Worm (Caenorhabditis elegans) whole organism, L2 larva: Measurements from ENCODE around the gene ttr-29.

ENCODE experiments used
- F13H6.1 ChIP-seq: sonication (generic microtip); optimal IDR thresholded peaks from 2 replicates; lab custom pipeline; 2016; ENCODE audit warnings: missing genetic modification characterization, missing compliant biosample characterization
- ZK546.5 ChIP-seq: sonication (generic microtip); optimal IDR thresholded peaks from 2 replicates; lab custom pipeline; 2017; ENCODE audit warnings: missing biosample characterization, missing genetic modification characterization
- alr-1 ChIP-seq: fragments of 150-350 bp; optimal IDR thresholded peaks from 2 replicates; lab custom pipeline; 2014; ENCODE audit warnings: missing biosample characterization, missing genetic modification characterization
- ama-1 ChIP-seq: fragments of 150-350 bp; optimal IDR thresholded peaks from 2 replicates; lab custom pipeline; 2018; ENCODE audit warnings: inconsistent platforms
- blmp-1 ChIP-seq: sonication (generic microtip); optimal IDR thresholded peaks from 2 replicates; lab custom pipeline; 2017; ENCODE audit warnings: missing genetic modification characterization, mild to moderate bottlenecking, missing compliant biosample characterization, antibody characterized with exemption, moderate library complexity; ENCODE audit not compliant: insufficient read depth
- ceh-16 ChIP-seq: fragments of 150-350 bp; optimal IDR thresholded peaks from 2 replicates; lab custom pipeline; 2014; ENCODE audit warnings: missing biosample characterization, missing genetic modification characterization
- ceh-82 ChIP-seq: fragments of 150-350 bp; optimal IDR thresholded peaks from 2 replicates; lab custom pipeline; 2014; ENCODE audit warnings: missing biosample characterization, missing genetic modification characterization
- crh-2 ChIP-seq: sonication (generic microtip); optimal IDR thresholded peaks from 2 replicates; lab custom pipeline; 2017; ENCODE audit warnings: missing biosample characterization, missing genetic modification characterization
- dmd-4 ChIP-seq: sonication (generic microtip); optimal IDR thresholded peaks from 2 replicates; lab custom pipeline; 2017; ENCODE audit warnings: missing biosample characterization, missing genetic modification characterization
- egl-27 ChIP-seq: sonication (generic microtip); optimal IDR thresholded peaks from 3 replicates; lab custom pipeline; 2017; ENCODE audit warnings: missing biosample characterization, missing genetic modification reagents, missing genetic modification characterization
- fos-1 ChIP-seq: fragments of 150-350 bp; optimal IDR thresholded peaks from 2 replicates; lab custom pipeline; 2014; ENCODE audit warnings: missing biosample characterization, missing genetic modification characterization
- gmeb-1 ChIP-seq: fragments of 150-350 bp; optimal IDR thresholded peaks from 2 replicates; lab custom pipeline; 2014; ENCODE audit warnings: missing biosample characterization, missing genetic modification characterization
- lin-11 ChIP-seq: fragments of 150-350 bp; sonication (generic microtip); optimal IDR thresholded peaks from 2 replicates; lab custom pipeline; 2014; ENCODE audit warnings: missing biosample characterization, missing genetic modification characterization, inconsistent platforms, mixed read lengths
- lin-39 ChIP-seq: fragments of 150-350 bp; optimal IDR thresholded peaks from 2 replicates; lab custom pipeline; 2014; ENCODE audit warnings: missing biosample characterization, missing genetic modification reagents, missing genetic modification characterization
- mbf-1 ChIP-seq: sonication (generic microtip); optimal IDR thresholded peaks from 2 replicates; lab custom pipeline; 2017; ENCODE audit warnings: missing biosample characterization, missing genetic modification characterization
- nhr-11 ChIP-seq: fragments of 150-350 bp; optimal IDR thresholded peaks from 2 replicates; lab custom pipeline; 2014; ENCODE audit warnings: missing biosample characterization, missing genetic modification characterization
- nhr-129 ChIP-seq: fragments of 150-350 bp; optimal IDR thresholded peaks from 2 replicates; lab custom pipeline; 2014; ENCODE audit warnings: missing biosample characterization, missing genetic modification characterization
- nhr-21 ChIP-seq: fragments of 150-350 bp; optimal IDR thresholded peaks from 2 replicates; lab custom pipeline; 2014; ENCODE audit warnings: missing biosample characterization, missing genetic modification characterization
- nhr-23 ChIP-seq: fragments of 150-350 bp; optimal IDR thresholded peaks from 2 replicates; lab custom pipeline; 2014; ENCODE audit warnings: missing biosample characterization, missing genetic modification reagents, missing genetic modification characterization
- nhr-237 ChIP-seq: fragments of 150-350 bp; optimal IDR thresholded peaks from 2 replicates; lab custom pipeline; 2014; ENCODE audit warnings: missing biosample characterization, missing genetic modification characterization
- nhr-25 ChIP-seq: fragments of 150-350 bp; sonication (generic microtip); optimal IDR thresholded peaks from 3 replicates; lab custom pipeline; 2014; ENCODE audit warnings: missing biosample characterization, missing genetic modification characterization
- peb-1 ChIP-seq: fragments of 150-350 bp; optimal IDR thresholded peaks from 2 replicates; lab custom pipeline; 2014; ENCODE audit warnings: missing biosample characterization, missing genetic modification characterization
- sem-4 ChIP-seq: fragments of 150-350 bp; optimal IDR thresholded peaks from 2 replicates; lab custom pipeline; 2014; ENCODE audit warnings: missing biosample characterization, missing genetic modification reagents, missing genetic modification characterization
- skn-1 ChIP-seq: sonication (generic microtip); optimal IDR thresholded peaks from 2 replicates; lab custom pipeline; 2017; ENCODE audit warnings: missing biosample characterization, missing genetic modification characterization
- sma-3 ChIP-seq: sonication (generic microtip); optimal IDR thresholded peaks from 2 replicates; lab custom pipeline; 2016; ENCODE audit warnings: missing genetic modification reagents, missing genetic modification characterization, missing compliant biosample characterization
- sma-9 ChIP-seq, 2 experiments: fragments of 150-350 bp in 1 of 2; sonication (generic microtip) in 1 of 2; optimal IDR thresholded peaks; 2 replicates each; lab custom pipeline; 2014 to 2016; ENCODE audit warnings: missing genetic modification characterization in 2 of 2, mild to moderate bottlenecking in 1 of 2, missing biosample characterization in 1 of 2, missing compliant biosample characterization in 1 of 2, missing genetic modification reagents in 1 of 2, moderate library complexity in 1 of 2
- unc-55 ChIP-seq: fragments of 150-350 bp; sonication (generic microtip); optimal IDR thresholded peaks from 3 replicates; lab custom pipeline; 2014; ENCODE audit warnings: missing biosample characterization, missing genetic modification reagents, missing genetic modification characterization
- zag-1 ChIP-seq: fragments of 150-350 bp; optimal IDR thresholded peaks from 2 replicates; lab custom pipeline; 2014; ENCODE audit warnings: missing biosample characterization, missing genetic modification characterization
- ztf-11 ChIP-seq: sonication (generic microtip); optimal IDR thresholded peaks from 2 replicates; lab custom pipeline; 2017; ENCODE audit warnings: missing biosample characterization, missing genetic modification characterization

Gene ttr-29

DNA sequence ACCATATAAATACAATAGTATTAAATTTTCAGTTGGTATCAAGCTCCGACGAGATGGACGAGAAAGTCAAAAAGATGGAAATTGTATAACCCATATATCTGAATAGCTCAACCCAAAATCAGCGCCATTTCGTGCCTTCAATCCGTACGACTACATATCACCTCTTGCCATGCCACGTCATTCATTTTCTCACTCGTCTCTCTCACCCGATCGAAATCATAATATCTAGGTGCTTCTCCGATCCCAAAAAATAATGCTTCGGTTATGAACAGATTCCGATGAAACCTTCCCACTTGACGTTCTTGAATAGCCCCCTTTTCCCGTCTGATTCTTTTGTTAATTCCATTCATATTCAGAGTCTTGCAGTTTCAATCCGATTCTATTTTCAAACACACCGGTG, 25.2 kb downstream of the ttr-29 start:
- TF ChIP-seq nhr-25 (tag; lab: Kevin White, UChicago) (no peak), lin-39 (no peak), dmd-4 (tag; lab: Kevin White, UChicago) (no peak), mbf-1 (tag; lab: Kevin White, UChicago) (no peak), zag-1 (tag; lab: Kevin White, UChicago) (no peak), nhr-11 (tag; lab: Kevin White, UChicago) (no peak)

- TF ChIP-seq gmeb-1 (tag; lab: Kevin White, UChicago): no peak
- TF ChIP-seq ama-1: no peak
- peak; percentile 14 for TF ChIP-seq nhr-21 (tag; lab: Kevin White, UChicago)
- TF ChIP-seq ceh-82 (tag; lab: Kevin White, UChicago): no peak
- TF ChIP-seq nhr-237: no peak
- no peak for TF ChIP-seq nhr-129
- TF ChIP-seq sma-9 (GFP tag; optimal IDR thresholded peaks at IDR 0.05; lab: Kevin White, UChicago): no peak
- no peak for TF ChIP-seq sma-9 (tag; optimal IDR thresholded peaks at IDR 0.05; lab: Kevin White, UChicago)
- TF ChIP-seq peb-1: no peak
Observed at ce11 chrV:12879349-12879748, 27.3 kb downstream of the ttr-29 start.

- TF ChIP-seq fos-1 (tag; lab: Kevin White, UChicago) (peak; percentile 28), nhr-237 (no peak)
- TF ChIP-seq, all 48 proteins: peak for 1
Observed at ce11 chrV:12877579-12877978, 29.1 kb downstream of the ttr-29 start.

- TF ChIP-seq ceh-82 (tag; lab: Kevin White, UChicago) (no peak), ceh-16 (tag; lab: Kevin White, UChicago) (no peak), unc-55 (GFP tag; lab: Kevin White, UChicago) (no peak), mbf-1 (tag; lab: Kevin White, UChicago) (no peak), crh-2 (tag; lab: Kevin White, UChicago) (peak; percentile 20), lin-11 (no peak), sma-9 (GFP tag; optimal IDR thresholded peaks at IDR 0.05; lab: Kevin White, UChicago) (peak; percentile 58), sma-9 (tag; optimal IDR thresholded peaks at IDR 0.05; lab: Kevin White, UChicago) (no peak), fos-1 (tag; lab: Kevin White, UChicago) (peak; percentile 48)
Observed at ce11 chrV:12876708-12877107, 29.9 kb downstream of the ttr-29 start.

ce11 chrV:12875850-12876249, 30.8 kb downstream of the ttr-29 start:
- peak; percentile 4 for TF ChIP-seq blmp-1 (tag; lab: Kevin White, UChicago)
- no peak for TF ChIP-seq sma-3 (GFP tag; lab: Kevin White, UChicago)
- TF ChIP-seq sem-4 (tag; lab: Kevin White, UChicago): no peak
- no peak for TF ChIP-seq skn-1

- no peak for TF ChIP-seq nhr-11 (tag; lab: Kevin White, UChicago)
- TF ChIP-seq egl-27 (tag; lab: Kevin White, UChicago): no peak
- no peak for TF ChIP-seq dmd-4 (tag; lab: Kevin White, UChicago)
- TF ChIP-seq ztf-11 (tag; lab: Kevin White, UChicago): no peak
- no peak for TF ChIP-seq ZK546.5 (tag; lab: Kevin White, UChicago)
- TF ChIP-seq ama-1: no peak
- no peak for TF ChIP-seq peb-1
- TF ChIP-seq nhr-129: no peak
- TF ChIP-seq lin-39: no peak
- TF ChIP-seq nhr-23 (tag; lab: Kevin White, UChicago): no peak
- no peak for TF ChIP-seq alr-1 (tag; lab: Kevin White, UChicago)
- TF ChIP-seq, all 48 proteins: peak for 0
Observed at ce11 chrV:12871753-12872152, 34.9 kb downstream of the ttr-29 start, which contains the start of gene bus-19. bus-19 (plus strand) TSS chrV:12872053.

DNA sequence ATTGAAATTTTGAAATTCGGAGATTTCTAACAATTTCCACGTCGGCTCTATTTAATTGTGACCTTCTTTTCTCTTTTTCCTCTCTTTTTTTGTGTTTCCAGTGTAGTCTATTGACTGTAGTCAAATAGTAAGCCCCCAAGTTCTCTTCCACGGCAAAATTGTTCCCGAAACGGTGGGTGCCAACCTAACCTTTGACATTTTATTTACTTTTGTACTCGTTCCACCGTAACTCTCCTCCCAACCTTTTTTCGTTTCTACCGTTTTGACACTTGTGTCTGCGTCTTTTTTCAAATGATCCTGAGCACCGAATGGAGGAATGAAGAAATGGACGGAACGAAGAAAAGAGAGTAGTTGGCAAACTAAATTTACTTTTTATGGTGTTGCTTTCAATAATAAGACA, 35.9 kb downstream of the ttr-29 start:
- TF ChIP-seq dmd-4 (tag; lab: Kevin White, UChicago) (no peak), nhr-129 (peak; percentile 17), F13H6.1 (tag; lab: Kevin White, UChicago) (peak; percentile 40)
